Worm (Caenorhabditis elegans) whole organism, L4 larva: Measurements from ENCODE around the gene rfc-1.

Experiments used
- D1046.2 ChIP-seq: fragments of 200-800 bp; sonication (Bioruptor generic); IDR thresholded peaks from 2 replicates; pipeline ENCODE4 v1.3.6; 2022; ENCODE audit warnings: missing genetic modification characterization, missing compliant biosample characterization
- F10B5.3 ChIP-seq: sonication (generic microtip); optimal IDR thresholded peaks from 2 replicates; lab custom pipeline; 2016; ENCODE audit warnings: mild to moderate bottlenecking, missing genetic modification characterization, missing compliant biosample characterization
- F26F4.8 ChIP-seq: fragments of 200-800 bp; sonication (Bioruptor generic); conservative IDR thresholded peaks from 2 replicates; pipeline ENCODE4 v1.3.6; 2022; ENCODE audit warnings: missing genetic modification characterization, missing compliant biosample characterization
- Y75B8A.6 ChIP-seq: fragments of 200-800 bp; sonication (Bioruptor generic); IDR thresholded peaks from 2 replicates; pipeline ENCODE4 v1.3.6; 2022; ENCODE audit warnings: missing genetic modification reagents, missing genetic modification characterization, missing compliant biosample characterization
- ZK546.5 ChIP-seq, 2 experiments: sonication (generic microtip); optimal IDR thresholded peaks; 2 replicates each; lab custom pipeline; 2017; ENCODE audit warnings: missing biosample characterization in 2 of 2, missing genetic modification characterization in 2 of 2
- aly-2 ChIP-seq: sonication (generic microtip); optimal IDR thresholded peaks from 2 replicates; lab custom pipeline; 2018; ENCODE audit warnings: missing biosample characterization, missing genetic modification characterization
- ama-1 ChIP-seq: fragments of 150-350 bp; optimal IDR thresholded peaks from 2 replicates; lab custom pipeline; 2014; ENCODE audit warnings: inconsistent platforms, mixed read lengths
- ceh-32 ChIP-seq: sonication (generic microtip); optimal IDR thresholded peaks from 2 replicates; lab custom pipeline; 2016; ENCODE audit warnings: mild to moderate bottlenecking, missing genetic modification characterization, missing compliant biosample characterization; ENCODE audit not compliant: poor library complexity
- ceh-44 ChIP-seq: fragments of 200-800 bp; sonication (Bioruptor generic); IDR thresholded peaks from 2 replicates; pipeline ENCODE4 v1.3.6; 2022; ENCODE audit warnings: missing genetic modification reagents, missing genetic modification characterization, missing compliant biosample characterization
- ceh-62 ChIP-seq: sonication (generic microtip); optimal IDR thresholded peaks from 2 replicates; lab custom pipeline; 2017; ENCODE audit warnings: missing biosample characterization, missing genetic modification characterization
- ces-1 ChIP-seq: fragments of 150-350 bp; sonication (generic microtip); optimal IDR thresholded peaks from 4 replicates; lab custom pipeline; 2014; ENCODE audit warnings: missing biosample characterization, missing genetic modification reagents, missing genetic modification characterization
- cey-2 ChIP-seq: sonication (generic microtip); optimal IDR thresholded peaks from 3 replicates; lab custom pipeline; 2017; ENCODE audit warnings: missing genetic modification characterization, mild to moderate bottlenecking, missing compliant biosample characterization, antibody characterized with exemption, borderline replicate concordance; ENCODE audit not compliant: insufficient read depth
- daf-16 ChIP-seq, 3 experiments: sonication (generic microtip); optimal IDR thresholded peaks; 2 replicates each; lab custom pipeline; 2016 to 2017; ENCODE audit warnings: missing genetic modification characterization in 3 of 3, missing genetic modification reagents in 3 of 3, mild to moderate bottlenecking in 2 of 3, missing compliant biosample characterization in 2 of 3, missing biosample characterization in 1 of 3, moderate library complexity in 1 of 3
- dmd-6 ChIP-seq: fragments of 200-800 bp; sonication (Bioruptor generic); IDR thresholded peaks from 2 replicates; pipeline ENCODE4 v1.3.6; 2022; ENCODE audit warnings: missing genetic modification reagents, missing genetic modification characterization, missing compliant biosample characterization
- dpl-1 ChIP-seq: fragments of 150-350 bp; optimal IDR thresholded peaks from 2 replicates; lab custom pipeline; 2014; ENCODE audit warnings: missing biosample characterization, missing genetic modification reagents, missing genetic modification characterization
- duxl-1 ChIP-seq: sonication (generic microtip); optimal IDR thresholded peaks from 2 replicates; lab custom pipeline; 2016; ENCODE audit warnings: mild to moderate bottlenecking, missing genetic modification characterization, moderate library complexity, missing compliant biosample characterization; ENCODE audit not compliant: poor library complexity
- egl-27 ChIP-seq: sonication (generic microtip); optimal IDR thresholded peaks from 3 replicates; lab custom pipeline; 2017; ENCODE audit warnings: missing biosample characterization, missing genetic modification reagents, missing genetic modification characterization
- fos-1 ChIP-seq: fragments of 150-350 bp; optimal IDR thresholded peaks from 2 replicates; lab custom pipeline; 2014; ENCODE audit warnings: missing biosample characterization, missing genetic modification characterization
- gei-8 ChIP-seq: fragments of 200-800 bp; sonication (Bioruptor generic); optimal IDR thresholded peaks from 2 replicates; lab custom pipeline; 2018; ENCODE audit warnings: mild to moderate bottlenecking, missing genetic modification characterization, missing compliant biosample characterization
- hif-1 ChIP-seq, 2 experiments: sonication (generic microtip); optimal IDR thresholded peaks; 2 replicates each; lab custom pipeline; 2016 to 2017; ENCODE audit warnings: missing compliant biosample characterization in 2 of 2, missing genetic modification characterization in 2 of 2, missing genetic modification reagents in 2 of 2, missing genotype in 2 of 2, mild to moderate bottlenecking in 1 of 2
- hmg-1.1 ChIP-seq: fragments of 200-800 bp; sonication (Bioruptor generic); IDR thresholded peaks from 2 replicates; pipeline ENCODE4 v1.3.6; 2022; ENCODE audit warnings: missing genetic modification reagents, missing genetic modification characterization, missing compliant biosample characterization
- jun-1 ChIP-seq: fragments of 150-350 bp; optimal IDR thresholded peaks from 2 replicates; lab custom pipeline; 2014; ENCODE audit warnings: missing biosample characterization, missing genetic modification reagents, missing genetic modification characterization
- lim-7 ChIP-seq: fragments of 200-800 bp; sonication (Bioruptor generic); IDR thresholded peaks from 2 replicates; pipeline ENCODE4 v1.3.6; 2022; ENCODE audit warnings: missing genetic modification characterization, missing compliant biosample characterization
- lin-39 ChIP-seq: fragments of 150-350 bp; optimal IDR thresholded peaks from 2 replicates; lab custom pipeline; 2014; ENCODE audit warnings: missing biosample characterization, missing genetic modification reagents, missing genetic modification characterization
- lir-3 ChIP-seq: sonication (generic microtip); optimal IDR thresholded peaks from 2 replicates; lab custom pipeline; 2016; ENCODE audit warnings: mild to moderate bottlenecking, missing genetic modification characterization, missing compliant biosample characterization
- lsy-2 ChIP-seq, 2 experiments: fragments of 150-350 bp in 1 of 2; sonication (generic microtip) in 1 of 2; optimal IDR thresholded peaks; 2 replicates each; lab custom pipeline; 2014 to 2017; ENCODE audit warnings: missing biosample characterization in 2 of 2, missing genetic modification characterization in 2 of 2
- madf-5 ChIP-seq, 2 experiments: fragments of 200-800 bp; sonication (Bioruptor generic); IDR thresholded peaks; 2 replicates each; pipeline ENCODE4 v1.3.6; 2022; ENCODE audit warnings: missing compliant biosample characterization in 2 of 2, missing genetic modification characterization in 2 of 2
- mxl-2 ChIP-seq: fragments of 200-800 bp; sonication (Bioruptor generic); conservative IDR thresholded peaks from 2 replicates; pipeline ENCODE4 v1.3.6; 2022; ENCODE audit warnings: missing genetic modification reagents, missing genetic modification characterization, missing compliant biosample characterization
- mxl-3 ChIP-seq: fragments of 200-800 bp; sonication (Bioruptor generic); optimal IDR thresholded peaks from 2 replicates; lab custom pipeline; 2018; ENCODE audit warnings: mild to moderate bottlenecking, missing genetic modification characterization, missing compliant biosample characterization
- nhr-102 ChIP-seq: sonication (generic microtip); optimal IDR thresholded peaks from 2 replicates; lab custom pipeline; 2016; ENCODE audit warnings: mild to moderate bottlenecking, missing genetic modification characterization, moderate library complexity, missing compliant biosample characterization
- nhr-11 ChIP-seq: fragments of 150-350 bp; optimal IDR thresholded peaks from 2 replicates; lab custom pipeline; 2014; ENCODE audit warnings: missing biosample characterization, missing genetic modification characterization
- nhr-111 ChIP-seq: fragments of 200-800 bp; sonication (Bioruptor generic); optimal IDR thresholded peaks from 2 replicates; lab custom pipeline; 2018; ENCODE audit warnings: mild to moderate bottlenecking, missing genetic modification characterization, missing compliant biosample characterization
- nhr-25 ChIP-seq: sonication (generic microtip); optimal IDR thresholded peaks from 2 replicates; lab custom pipeline; 2017; ENCODE audit warnings: missing genetic modification characterization, mild to moderate bottlenecking, missing compliant biosample characterization, antibody characterized with exemption, moderate library complexity, borderline replicate concordance; ENCODE audit not compliant: insufficient read depth
- nhr-28 ChIP-seq: fragments of 150-350 bp; optimal IDR thresholded peaks from 2 replicates; lab custom pipeline; 2014; ENCODE audit warnings: missing biosample characterization, missing genetic modification characterization
- nhr-41 ChIP-seq: fragments of 200-800 bp; sonication (Bioruptor generic); IDR thresholded peaks from 2 replicates; pipeline ENCODE4 v1.3.6; 2022; ENCODE audit warnings: missing genetic modification reagents, missing genetic modification characterization, missing compliant biosample characterization
- nhr-48 ChIP-seq: sonication (generic microtip); optimal IDR thresholded peaks from 2 replicates; lab custom pipeline; 2016; ENCODE audit warnings: mild to moderate bottlenecking, missing genetic modification characterization, missing compliant biosample characterization
- nhr-6 ChIP-seq: fragments of 150-350 bp; optimal IDR thresholded peaks from 2 replicates; lab custom pipeline; 2014; ENCODE audit warnings: missing biosample characterization, missing genetic modification characterization
- nhr-76 ChIP-seq: fragments of 150-350 bp; optimal IDR thresholded peaks from 2 replicates; lab custom pipeline; 2014; ENCODE audit warnings: missing biosample characterization, missing genetic modification characterization
- pha-4 ChIP-seq, 2 experiments: fragments of 150-350 bp in 1 of 2; fragments of 200-800 bp in 1 of 2; sonication (Bioruptor generic) in 1 of 2; IDR thresholded peaks in 1 of 2; optimal IDR thresholded peaks in 1 of 2; 2 replicates each; pipeline versions ENCODE4 v1.3.6 to Lab custom; 2014 to 2022; ENCODE audit warnings: missing genetic modification characterization in 2 of 2, missing genetic modification reagents in 2 of 2, missing biosample characterization in 1 of 2, missing compliant biosample characterization in 1 of 2
- pqm-1 ChIP-seq: sonication (generic microtip); optimal IDR thresholded peaks from 2 replicates; lab custom pipeline; 2017; ENCODE audit warnings: missing biosample characterization, missing genetic modification characterization
- rbr-2 ChIP-seq: sonication (generic microtip); optimal IDR thresholded peaks from 2 replicates; lab custom pipeline; 2016; ENCODE audit warnings: missing genotype, missing genetic modification characterization, missing compliant biosample characterization
- saeg-2 ChIP-seq: fragments of 200-800 bp; sonication (Bioruptor generic); IDR thresholded peaks from 2 replicates; pipeline ENCODE4 v1.3.6; 2022; ENCODE audit warnings: missing genetic modification reagents, missing genetic modification characterization, missing compliant biosample characterization
- set-16 ChIP-seq: fragments of 200-800 bp; sonication (Bioruptor generic); IDR thresholded peaks from 2 replicates; pipeline ENCODE4 v1.3.6; 2022; ENCODE audit warnings: missing genetic modification reagents, missing genetic modification characterization, missing compliant biosample characterization
- snpc-1.2 ChIP-seq: fragments of 200-800 bp; sonication (Bioruptor generic); IDR thresholded peaks from 2 replicates; pipeline ENCODE4 v1.3.6; 2022; ENCODE audit warnings: missing genetic modification reagents, missing genetic modification characterization, missing compliant biosample characterization
- snpc-4 ChIP-seq: fragments of 150-350 bp; optimal IDR thresholded peaks from 2 replicates; lab custom pipeline; 2014; ENCODE audit warnings: missing biosample characterization, missing genetic modification characterization
- spr-1 ChIP-seq: sonication (generic microtip); optimal IDR thresholded peaks from 2 replicates; lab custom pipeline; 2016; ENCODE audit warnings: mild to moderate bottlenecking, missing genetic modification characterization, missing compliant biosample characterization
- tag-97 ChIP-seq: fragments of 200-800 bp; sonication (Bioruptor generic); IDR thresholded peaks from 2 replicates; pipeline ENCODE4 v1.3.6; 2022; ENCODE audit warnings: missing genetic modification characterization, missing compliant biosample characterization
- unc-39 ChIP-seq: sonication (generic microtip); optimal IDR thresholded peaks from 2 replicates; lab custom pipeline; 2017; ENCODE audit warnings: missing biosample characterization, missing genetic modification characterization
- zag-1 ChIP-seq: fragments of 150-350 bp; optimal IDR thresholded peaks from 2 replicates; lab custom pipeline; 2014; ENCODE audit warnings: missing biosample characterization, missing genetic modification characterization
- ztf-11 ChIP-seq: fragments of 150-350 bp; optimal IDR thresholded peaks from 2 replicates; lab custom pipeline; 2014; ENCODE audit warnings: missing biosample characterization, missing genetic modification characterization
- ztf-7 ChIP-seq: fragments of 150-350 bp; optimal IDR thresholded peaks from 2 replicates; lab custom pipeline; 2014; ENCODE audit warnings: missing biosample characterization, missing genetic modification characterization

The rfc-1 gene

DNA sequence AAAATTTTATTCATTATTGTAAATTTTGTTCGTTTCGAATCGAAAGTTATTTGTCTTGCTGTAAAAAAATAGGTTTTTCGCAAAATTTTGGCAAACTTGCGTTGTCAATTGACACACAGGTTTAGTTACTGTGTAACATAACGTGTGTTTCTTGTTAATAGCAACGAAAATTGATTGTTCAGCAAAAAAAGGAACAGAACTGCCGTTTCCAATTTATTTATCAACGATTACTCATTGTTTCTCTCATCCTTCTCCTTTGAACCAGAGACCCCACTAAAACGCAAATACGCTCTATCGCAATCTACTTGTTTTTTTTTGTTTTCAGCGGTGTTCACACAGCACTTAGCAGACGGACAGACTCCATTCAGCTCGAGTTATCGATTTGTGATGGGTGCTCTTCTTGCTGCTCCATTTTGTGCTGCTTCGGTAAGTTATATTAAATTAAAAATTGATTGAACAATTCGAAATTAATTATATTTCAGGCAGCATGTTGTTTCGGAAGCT is 48.0 kb downstream of the rfc-1 start, which contains the start of gene R11H6.2 (continued):
- TF ChIP-seq set-16 (GFP tag; lab: Robert Waterston, UW) (no peak), ama-1 (no peak), nhr-76 (no peak), hif-1 (tag; optimal IDR thresholded peaks at IDR 0.05; lab: Kevin White, UChicago) (no peak), lim-7 (GFP tag; lab: Robert Waterston, UW) (no peak), mxl-3 (GFP tag; lab: Kevin White, UChicago) (no peak), unc-39 (tag; lab: Kevin White, UChicago) (no peak), lir-3 (tag; lab: Kevin White, UChicago) (no peak), nhr-102 (tag; lab: Kevin White, UChicago) (no peak), ZK546.5 (tag; optimal IDR thresholded peaks at IDR 0.05; lab: Kevin White, UChicago) (no peak), lin-39 (no peak), gei-8 (no peak), duxl-1 (tag; lab: Kevin White, UChicago) (no peak), fos-1 (tag; lab: Kevin White, UChicago) (no peak), spr-1 (tag; lab: Kevin White, UChicago) (no peak), snpc-4 (tag; lab: Kevin White, UChicago) (no peak), nhr-11 (tag; lab: Kevin White, UChicago) (no peak), mxl-2 (no peak), ztf-7 (no peak), nhr-48 (no peak), jun-1 (tag; lab: Kevin White, UChicago) (no peak), Y75B8A.6 (no peak), dmd-6 (no peak), nhr-25 (tag; lab: Kevin White, UChicago) (no peak), rbr-2 (tag; lab: Kevin White, UChicago) (peak; percentile 1), saeg-2 (GFP tag; lab: Robert Waterston, UW) (no peak), nhr-28 (tag; lab: Kevin White, UChicago) (peak; percentile 48), hmg-1.1 (GFP tag; lab: Robert Waterston, UW) (peak; percentile 54; the same call in 1 of the 2 replicates), snpc-1.2 (no peak), F10B5.3 (tag; lab: Kevin White, UChicago) (no peak), D1046.2 (no peak), tag-97 (GFP tag; lab: Robert Waterston, UW) (no peak), dpl-1 (GFP tag; lab: Kevin White, UChicago) (peak; percentile 24), nhr-6 (peak; percentile 75), ces-1 (GFP tag; lab: Kevin White, UChicago) (no peak), ceh-44 (GFP tag; lab: Robert Waterston, UW) (no peak), egl-27 (tag; lab: Kevin White, UChicago) (no peak), lsy-2 (tag; optimal IDR thresholded peaks at IDR 0.05; lab: Kevin White, UChicago) (peak in 1 of 2 experiments; percentile 57), daf-16 (GFP tag; optimal IDR thresholded peaks at IDR 0.05; lab: Kevin White, UChicago) (no peak), daf-16 (tag; optimal IDR thresholded peaks at IDR 0.05; lab: Kevin White, UChicago) (no peak), F26F4.8 (GFP tag; lab: Robert Waterston, UW) (no peak), pqm-1 (peak; percentile 3), ceh-62 (tag; lab: Kevin White, UChicago) (no peak), ceh-32 (tag; lab: Kevin White, UChicago) (no peak), nhr-111 (GFP tag; lab: Kevin White, UChicago) (no peak), aly-2 (no peak), cey-2 (tag; lab: Kevin White, UChicago) (no peak), zag-1 (tag; lab: Kevin White, UChicago) (no peak), nhr-41 (GFP tag; lab: Robert Waterston, UW) (no peak), ztf-11 (tag; lab: Kevin White, UChicago) (no peak), madf-5 (GFP tag; IDR thresholded peaks at IDR 0.05; lab: Robert Waterston, UW) (no peak), pha-4 (GFP tag; IDR thresholded peaks at IDR 0.05; lab: Robert Waterston, UW) (no peak), pha-4 (tag; optimal IDR thresholded peaks at IDR 0.05; lab: Kevin White, UChicago) (peak; percentile 22)
